Worm (Caenorhabditis elegans): ENCODE measurements around the gene C45E5.1.

ce11 chrIV:5744114-5744513 is at the start of gene C45E5.1:
- TF ChIP-seq tab-1 (GFP tag; IDR thresholded peaks at IDR 0.05) (no peak), klf-2 (GFP tag; conservative IDR thresholded peaks at IDR 0.05) (no peak)
